Worm (Caenorhabditis elegans) whole organism, young adult: ENCODE data around the gene chil-14.

ENCODE experiments used
- F23B12.7 ChIP-seq: sonication (generic microtip); optimal IDR thresholded peaks from 2 replicates; lab custom pipeline; 2017; ENCODE audit warnings: missing genetic modification characterization, mild to moderate bottlenecking, missing compliant biosample characterization, antibody characterized with exemption, moderate library complexity; ENCODE audit not compliant: insufficient read depth
- F33H1.4 ChIP-seq: fragments of 200-800 bp; sonication (Bioruptor generic); IDR thresholded peaks from 2 replicates; pipeline ENCODE4 v1.3.6; 2022; ENCODE audit warnings: missing genetic modification reagents, missing genetic modification characterization, missing compliant biosample characterization
- F55B11.4 ChIP-seq: sonication (generic microtip); optimal IDR thresholded peaks from 2 replicates; lab custom pipeline; 2016; ENCODE audit warnings: missing compliant biosample characterization, missing genetic modification characterization, borderline replicate concordance; ENCODE audit not compliant: insufficient read depth
- K11D2.4 ChIP-seq: fragments of 200-800 bp; sonication (Bioruptor generic); IDR thresholded peaks from 2 replicates; pipeline ENCODE4 v1.3.6; 2022; ENCODE audit warnings: missing genetic modification reagents, missing genetic modification characterization, missing compliant biosample characterization
- Y95B8A.8 ChIP-seq: fragments of 200-800 bp; sonication (Bioruptor generic); IDR thresholded peaks from 2 replicates; pipeline ENCODE4 v1.3.6; 2022; ENCODE audit warnings: missing genetic modification reagents, missing genetic modification characterization, missing compliant biosample characterization
- akir-1 ChIP-seq: fragments of 200-800 bp; sonication (Bioruptor generic); optimal IDR thresholded peaks from 2 replicates; lab custom pipeline; 2018; ENCODE audit warnings: mild to moderate bottlenecking, missing genetic modification characterization, moderate library complexity, missing compliant biosample characterization
- ama-1 ChIP-seq, 3 experiments: fragments of 150-350 bp in 1 of 3; sonication (generic microtip) in 2 of 3; optimal IDR thresholded peaks; 2 replicates each; lab custom pipeline; 2014 to 2018; ENCODE audit warnings: missing biosample characterization in 2 of 3, missing genetic modification characterization in 2 of 3, missing genetic modification reagents in 2 of 3
- aptf-2 ChIP-seq: fragments of 200-800 bp; sonication (Bioruptor generic); conservative IDR thresholded peaks from 2 replicates; pipeline ENCODE4 v1.3.6; 2022; ENCODE audit warnings: missing genetic modification reagents, missing genetic modification characterization, missing compliant biosample characterization
- attf-3 ChIP-seq: fragments of 200-800 bp; sonication (Bioruptor generic); conservative IDR thresholded peaks from 2 replicates; pipeline ENCODE4 v1.3.6; 2022; ENCODE audit warnings: missing genetic modification reagents, missing genetic modification characterization, missing compliant biosample characterization
- ccch-3 ChIP-seq: fragments of 200-800 bp; sonication (Bioruptor generic); optimal IDR thresholded peaks from 2 replicates; lab custom pipeline; 2018; ENCODE audit warnings: mild to moderate bottlenecking, missing genetic modification characterization, missing compliant biosample characterization
- cebp-2 ChIP-seq: fragments of 200-800 bp; sonication (Bioruptor generic); IDR thresholded peaks from 2 replicates; pipeline ENCODE4 v1.3.6; 2022; ENCODE audit warnings: missing genetic modification characterization, missing compliant biosample characterization
- ceh-27 ChIP-seq: fragments of 200-800 bp; sonication (Bioruptor generic); optimal IDR thresholded peaks from 2 replicates; lab custom pipeline; 2018; ENCODE audit warnings: mild to moderate bottlenecking, missing genetic modification characterization, moderate library complexity, missing compliant biosample characterization
- ceh-79 ChIP-seq: sonication (generic microtip); optimal IDR thresholded peaks from 2 replicates; lab custom pipeline; 2017; ENCODE audit warnings: mild to moderate bottlenecking, missing genetic modification characterization, missing compliant biosample characterization
- ceh-91 ChIP-seq: fragments of 200-800 bp; sonication (Bioruptor generic); IDR thresholded peaks from 2 replicates; pipeline ENCODE4 v1.3.6; 2022; ENCODE audit warnings: missing genetic modification reagents, missing genetic modification characterization, missing compliant biosample characterization
- dox-1 ChIP-seq: fragments of 200-800 bp; sonication (Bioruptor generic); IDR thresholded peaks from 2 replicates; pipeline ENCODE4 v1.3.6; 2022; ENCODE audit warnings: missing genetic modification reagents, missing genetic modification characterization, missing compliant biosample characterization
- dpl-1 ChIP-seq: fragments of 150-350 bp; optimal IDR thresholded peaks from 2 replicates; lab custom pipeline; 2014; ENCODE audit warnings: missing biosample characterization, missing genetic modification reagents, missing genetic modification characterization
- fkh-3 ChIP-seq: sonication (generic microtip); optimal IDR thresholded peaks from 2 replicates; lab custom pipeline; 2016; ENCODE audit warnings: mild to moderate bottlenecking, missing genetic modification characterization, missing compliant biosample characterization
- hlh-26 ChIP-seq: fragments of 200-800 bp; sonication (Bioruptor generic); conservative IDR thresholded peaks from 2 replicates; pipeline ENCODE4 v1.3.6; 2022; ENCODE audit warnings: missing genetic modification reagents, missing genetic modification characterization, missing compliant biosample characterization
- hmg-20 ChIP-seq: fragments of 200-800 bp; sonication (Bioruptor generic); IDR thresholded peaks from 2 replicates; pipeline ENCODE4 v1.3.6; 2022; ENCODE audit warnings: missing genetic modification reagents, missing genetic modification characterization, missing compliant biosample characterization
- hrde-1 ChIP-seq: sonication (generic microtip); optimal IDR thresholded peaks from 2 replicates; lab custom pipeline; 2016; ENCODE audit warnings: missing genetic modification characterization, mild to moderate bottlenecking, missing compliant biosample characterization, moderate library complexity, missing genotype, missing genetic modification reagents, borderline replicate concordance
- let-607 ChIP-seq, 2 experiments: fragments of 200-800 bp in 1 of 2; sonication (Bioruptor generic) in 1 of 2; sonication (generic microtip) in 1 of 2; optimal IDR thresholded peaks; 2 replicates each; lab custom pipeline; 2016 to 2018; ENCODE audit warnings: mild to moderate bottlenecking in 2 of 2, missing compliant biosample characterization in 2 of 2, missing genetic modification characterization in 2 of 2, moderate library complexity in 2 of 2, missing genotype in 1 of 2
- madf-10 ChIP-seq: sonication (generic microtip); optimal IDR thresholded peaks from 2 replicates; lab custom pipeline; 2016; ENCODE audit warnings: mild to moderate bottlenecking, missing genetic modification characterization, missing compliant biosample characterization
- mcd-1 ChIP-seq: fragments of 200-800 bp; sonication (Bioruptor generic); IDR thresholded peaks from 2 replicates; pipeline ENCODE4 v1.3.6; 2022; ENCODE audit warnings: missing genetic modification reagents, missing genetic modification characterization, missing compliant biosample characterization
- nfya-1 ChIP-seq: sonication (generic microtip); optimal IDR thresholded peaks from 2 replicates; lab custom pipeline; 2017; ENCODE audit warnings: antibody characterized with exemption, missing compliant biosample characterization, missing genetic modification characterization, borderline replicate concordance; ENCODE audit not compliant: insufficient read depth
- nfyb-1 ChIP-seq: fragments of 200-800 bp; sonication (Bioruptor generic); IDR thresholded peaks from 2 replicates; pipeline ENCODE4 v1.3.6; 2022; ENCODE audit warnings: missing genetic modification reagents, missing genetic modification characterization, missing compliant biosample characterization
- nhr-120 ChIP-seq: fragments of 200-800 bp; sonication (Bioruptor generic); IDR thresholded peaks from 2 replicates; pipeline ENCODE4 v1.3.6; 2022; ENCODE audit warnings: missing genetic modification characterization, missing compliant biosample characterization
- nhr-27 ChIP-seq: fragments of 200-800 bp; sonication (Bioruptor generic); optimal IDR thresholded peaks from 2 replicates; lab custom pipeline; 2018; ENCODE audit warnings: mild to moderate bottlenecking, missing genetic modification characterization, moderate library complexity, missing compliant biosample characterization
- rcor-1 ChIP-seq: fragments of 200-800 bp; sonication (Bioruptor generic); IDR thresholded peaks from 2 replicates; pipeline ENCODE4 v1.3.6; 2022; ENCODE audit warnings: missing genetic modification reagents, missing genetic modification characterization, missing compliant biosample characterization
- rec-8 ChIP-seq, 2 experiments: sonication (generic microtip); optimal IDR thresholded peaks; 2 replicates each; lab custom pipeline; 2016; ENCODE audit warnings: mild to moderate bottlenecking in 2 of 2, missing genetic modification characterization in 2 of 2, missing genetic modification reagents in 2 of 2, missing genotype in 2 of 2, missing biosample characterization in 1 of 2, missing compliant biosample characterization in 1 of 2, moderate library complexity in 1 of 2
- tbp1 ChIP-seq: fragments of 200-800 bp; sonication (Bioruptor generic); optimal IDR thresholded peaks from 2 replicates; lab custom pipeline; 2018; ENCODE audit warnings: mild to moderate bottlenecking, missing genetic modification characterization, missing compliant biosample characterization
- tbx-9 ChIP-seq: sonication (generic microtip); optimal IDR thresholded peaks from 2 replicates; lab custom pipeline; 2016; ENCODE audit warnings: borderline replicate concordance, missing genetic modification characterization, inconsistent platforms, missing compliant biosample characterization
- zim-3 ChIP-seq: sonication (generic microtip); optimal IDR thresholded peaks from 2 replicates; lab custom pipeline; 2017; ENCODE audit warnings: mild to moderate bottlenecking, missing genetic modification characterization, moderate library complexity, missing compliant biosample characterization
- ztf-26 ChIP-seq: sonication (generic microtip); optimal IDR thresholded peaks from 2 replicates; lab custom pipeline; 2017; ENCODE audit warnings: missing genetic modification characterization, missing compliant biosample characterization

chil-14 gene

DNA sequence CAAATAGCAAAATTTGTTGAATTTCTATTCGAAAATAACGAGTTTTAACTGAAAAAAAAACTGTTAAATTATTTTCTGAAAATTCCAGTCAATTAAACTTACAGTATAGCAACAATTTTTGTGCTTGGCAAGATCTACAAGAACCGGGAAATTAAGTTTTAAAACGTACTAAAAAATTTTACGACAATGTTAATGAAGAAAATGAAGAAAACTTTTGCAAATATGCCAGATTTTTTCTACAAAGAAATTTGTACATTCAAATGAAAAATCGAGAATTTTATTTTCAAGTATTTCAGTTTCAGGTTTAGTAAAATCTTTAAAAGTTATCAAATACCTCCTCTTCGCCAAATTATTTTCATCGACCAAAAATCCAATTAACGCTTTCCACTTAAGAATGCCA lies 12.8 kb upstream of the chil-14 start, which contains the start of gene cnc-11:
cnc-11 (plus strand) TSS at position 301 of the 400 bp plus-strand sequence.
- TF ChIP-seq zim-3 (tag; lab: Kevin White, UChicago) (no peak), ceh-91 (no peak), rec-8 (tag; optimal IDR thresholded peaks at IDR 0.05; lab: Kevin White, UChicago) (no peak), F55B11.4 (tag; lab: Kevin White, UChicago) (no peak), ceh-27 (no peak), aptf-2 (no peak), ama-1 (optimal IDR thresholded peaks at IDR 0.05; lab: Kevin White, UChicago) (no peak), ama-1 (GFP tag; optimal IDR thresholded peaks at IDR 0.05; lab: Kevin White, UChicago) (no peak), fkh-3 (no peak), cebp-2 (no peak), mcd-1 (no peak), Y95B8A.8 (GFP tag; lab: Robert Waterston, UW) (no peak), tbp1 (no peak)

DNA sequence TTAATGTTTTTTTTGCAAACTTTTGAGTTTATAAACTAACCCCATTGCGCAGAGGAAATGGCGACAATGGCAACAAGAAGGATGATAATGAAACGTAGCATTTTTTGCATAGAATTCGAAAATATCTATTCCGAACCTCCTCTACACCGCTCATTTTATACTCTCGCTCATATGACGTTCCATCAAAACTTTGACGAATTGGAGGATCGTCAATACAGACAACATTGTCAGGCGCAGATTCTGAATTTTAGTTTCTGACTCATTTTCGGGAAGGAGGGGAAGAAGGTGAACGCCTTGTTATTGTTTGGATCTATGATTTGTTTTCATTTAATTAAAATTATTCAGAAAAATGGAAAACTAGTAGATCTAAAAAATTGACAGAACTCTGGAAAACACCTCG lies 10.7 kb upstream of the chil-14 start, which contains the start of gene cnc-1:
cnc-1 (minus strand) TSS at position 101 of the 400 bp plus-strand sequence.
- TF ChIP-seq hrde-1 (no peak), K11D2.4 (GFP tag; lab: Robert Waterston, UW) (no peak), ztf-26 (tag; lab: Kevin White, UChicago) (no peak)

ce11 chrV:1445081-1445480 lies 9.8 kb upstream of the chil-14 start, which contains the start of gene cnc-5:
TSS of gene cnc-5 (plus strand) at chrV:1445381.
- TF ChIP-seq akir-1, result no peak
- TF ChIP-seq hlh-26 (GFP tag; lab: Robert Waterston, UW), result no peak
- TF ChIP-seq dpl-1 (GFP tag; lab: Kevin White, UChicago), result no peak
- no peak for TF ChIP-seq dox-1 (GFP tag; lab: Robert Waterston, UW)
- no peak for TF ChIP-seq mcd-1

DNA sequence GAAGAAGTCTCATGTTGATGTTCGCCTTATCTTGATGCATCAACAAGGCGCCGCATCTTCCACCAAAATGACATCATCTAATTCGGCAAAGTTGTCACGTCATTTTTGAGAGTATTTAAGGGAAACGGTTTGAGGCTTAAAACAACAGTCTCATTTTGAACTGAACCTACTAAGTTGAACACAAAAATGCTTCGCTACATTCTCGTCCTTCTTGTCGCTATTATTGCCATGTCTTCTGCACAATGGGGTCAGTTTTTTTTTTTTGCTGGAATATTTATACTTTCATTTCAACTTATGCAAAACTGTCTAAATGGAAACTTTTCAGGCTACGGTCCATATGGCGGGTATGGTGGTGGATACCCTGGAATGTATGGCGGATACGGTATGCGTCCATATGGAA lies 7.8 kb upstream of the chil-14 start, which contains the start of gene cnc-4:
cnc-4 (plus strand) TSS at position 117 of the 400 bp plus-strand sequence.
- TF ChIP-seq F23B12.7 (tag; lab: Kevin White, UChicago) (no peak), attf-3 (GFP tag; lab: Robert Waterston, UW) (no peak), rcor-1 (no peak), akir-1 (no peak), tbx-9 (tag; lab: Kevin White, UChicago) (no peak), ccch-3 (GFP tag; lab: Kevin White, UChicago) (no peak), Y95B8A.8 (GFP tag; lab: Robert Waterston, UW) (no peak), nhr-27 (no peak), hlh-26 (GFP tag; lab: Robert Waterston, UW) (no peak), ceh-79 (no peak), fkh-3 (no peak), let-607 (tag; optimal IDR thresholded peaks at IDR 0.05; lab: Kevin White, UChicago) (no peak), madf-10 (no peak), nhr-120 (GFP tag; lab: Robert Waterston, UW) (no peak), hmg-20 (no peak), nfya-1 (tag; lab: Kevin White, UChicago) (no peak), tbp1 (no peak)

- TF ChIP-seq F33H1.4 (no peak), nfyb-1 (GFP tag; lab: Robert Waterston, UW) (0 out of 2 replicates have a peak, but pooled peaks have one; percentile 45)
- TF ChIP-seq, all 124 proteins: peak for 1
These were observed 7.1 kb upstream of the chil-14 start, which contains the start of gene cnc-3 for ce11 chrV:1447724-1448123. TSS of gene cnc-3 (plus strand) at chrV:1448004.
